Worm (Caenorhabditis elegans): Measurements from ENCODE around the gene F07H5.7.
A peak's percentile ranks its signal among the peaks of the same experiment; 100 is the strongest.

F07H5.7 gene

DNA sequence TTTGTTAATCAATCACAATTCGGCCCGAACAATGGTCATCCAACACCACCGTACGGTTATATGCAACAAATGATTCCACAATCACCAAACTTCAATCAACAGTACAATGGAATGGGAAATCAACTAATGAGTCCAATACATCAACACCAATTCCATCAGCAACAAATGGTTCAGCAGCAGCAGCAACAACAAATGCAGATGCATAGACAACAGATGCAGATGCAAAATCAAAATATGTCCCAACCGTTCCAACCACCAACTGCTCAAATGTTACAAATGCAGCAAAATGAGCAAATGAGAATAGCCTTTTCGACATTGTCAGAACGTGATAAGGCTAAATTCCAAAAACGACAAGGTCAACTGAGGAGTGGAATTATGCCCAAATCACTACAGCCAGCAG lies 17.5 kb downstream of the F07H5.7 start:
- no peak for TF ChIP-seq egl-5 (tag; optimal IDR thresholded peaks at IDR 0.05)
- TF ChIP-seq ceh-16 (tag; optimal IDR thresholded peaks at IDR 0.05), result no peak
- no peak for TF ChIP-seq sea-2 (GFP tag; optimal IDR thresholded peaks at IDR 0.05)
- TF ChIP-seq nfya-1 (tag; optimal IDR thresholded peaks at IDR 0.05; ENCODE audit: insufficient read depth), result no peak
- TF ChIP-seq elt-2 (tag; optimal IDR thresholded peaks at IDR 0.05), result no peak
- no peak for TF ChIP-seq unc-62 (GFP tag; optimal IDR thresholded peaks at IDR 0.05)
- TF ChIP-seq egl-27 (tag; optimal IDR thresholded peaks at IDR 0.05), result no peak
- TF ChIP-seq ZK546.5 (tag; optimal IDR thresholded peaks at IDR 0.05), result no peak
- TF ChIP-seq nhr-67 (tag; optimal IDR thresholded peaks at IDR 0.05), result no peak
- no peak for TF ChIP-seq eor-1 (tag; optimal IDR thresholded peaks at IDR 0.05)
- TF ChIP-seq nhr-76 (tag; optimal IDR thresholded peaks at IDR 0.05), result no peak
- TF ChIP-seq snpc-4 (tag; optimal IDR thresholded peaks at IDR 0.05), result no peak
- TF ChIP-seq R02D3.7 (tag; optimal IDR thresholded peaks at IDR 0.05), result no peak
- TF ChIP-seq skn-1 (tag; optimal IDR thresholded peaks at IDR 0.05), result no peak
- TF ChIP-seq mml-1 (tag; optimal IDR thresholded peaks at IDR 0.05), result no peak
- TF ChIP-seq pqm-1 (tag; optimal IDR thresholded peaks at IDR 0.05), result no peak
- TF ChIP-seq ztf-4 (tag; optimal IDR thresholded peaks at IDR 0.05), result no peak

DNA sequence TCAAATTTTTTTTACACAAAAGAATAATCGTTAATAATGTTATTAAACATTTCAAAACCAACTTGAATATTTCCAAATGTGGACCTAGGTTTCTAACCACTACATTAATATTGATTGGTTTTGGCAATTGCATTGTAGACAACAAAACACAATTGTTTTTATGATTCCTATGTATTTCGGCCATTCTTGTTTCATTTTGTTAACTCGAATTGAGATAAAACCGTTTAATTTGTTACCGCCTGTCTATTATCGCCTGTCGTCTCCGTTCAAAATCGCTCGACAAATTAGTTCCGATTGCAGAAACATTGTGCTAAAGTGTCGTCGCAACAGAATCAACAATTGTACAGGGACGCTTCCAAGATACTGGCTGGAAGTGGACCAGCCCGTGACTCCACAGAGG lies 23.3 kb downstream of the F07H5.7 start, which contains the start of gene let-19:
Gene let-19, plus strand, starts transcription at position 301 of the 400 bp plus-strand sequence.
- TF ChIP-seq elt-2 (tag; optimal IDR thresholded peaks at IDR 0.05), result no peak
- TF ChIP-seq nhr-77 (tag; optimal IDR thresholded peaks at IDR 0.05), result no peak

ce11 chrII:8769375-8769774 lies 24.6 kb downstream of the F07H5.7 start:
- TF ChIP-seq jun-1 (tag; optimal IDR thresholded peaks at IDR 0.05), result no peak
- TF ChIP-seq nhr-23 (tag; optimal IDR thresholded peaks at IDR 0.05), result no peak
- TF ChIP-seq elt-2 (tag; optimal IDR thresholded peaks at IDR 0.05), result peak; percentile 5
- TF ChIP-seq nfya-1 (tag; optimal IDR thresholded peaks at IDR 0.05; ENCODE audit: insufficient read depth), result peak; percentile 26
- peak; percentile 18 for TF ChIP-seq pqm-1 (tag; optimal IDR thresholded peaks at IDR 0.05)
- TF ChIP-seq pha-4 (tag; optimal IDR thresholded peaks at IDR 0.05), result peak; percentile 44
- peak; percentile 57 for TF ChIP-seq hmg-11 (tag; optimal IDR thresholded peaks at IDR 0.05)

ce11 chrII:8766897-8767296 lies 27.1 kb downstream of the F07H5.7 start, which contains the start of gene pah-1:
pah-1 (minus strand) TSS chrII:8766997.
- TF ChIP-seq nhr-23 (tag; optimal IDR thresholded peaks at IDR 0.05) (no peak), lin-39 (tag; optimal IDR thresholded peaks at IDR 0.05) (no peak), fkh-2 (tag; optimal IDR thresholded peaks at IDR 0.05) (no peak)

DNA sequence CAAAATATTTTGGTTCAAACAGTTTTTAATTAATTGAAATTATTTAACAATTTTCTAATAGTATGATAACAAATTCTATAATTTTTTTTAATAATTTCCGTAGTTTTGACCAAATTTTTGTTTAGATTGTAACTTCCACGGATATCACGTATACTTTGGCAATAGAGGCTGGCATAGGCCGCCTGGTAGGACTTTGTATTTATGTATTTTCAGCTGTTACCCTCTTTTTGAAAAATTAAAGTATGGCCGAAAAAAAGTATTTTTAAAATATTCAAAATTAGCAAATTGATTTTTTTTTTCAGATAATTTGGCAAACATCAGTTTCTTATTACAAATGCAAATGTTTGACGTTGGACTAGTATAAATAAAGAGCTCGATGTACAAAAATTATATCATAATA lies 27.5 kb downstream of the F07H5.7 start, which contains the start of the genes nsph-1.1 and K08F8.15:
Gene nsph-1.1, plus strand, starts transcription at position 301 of the 400 bp plus-strand sequence.
Gene K08F8.15, plus strand, starts transcription at position 335 of the 400 bp plus-strand sequence.
- no peak for TF ChIP-seq lin-39 (tag; optimal IDR thresholded peaks at IDR 0.05)
- no peak for TF ChIP-seq elt-1 (tag; optimal IDR thresholded peaks at IDR 0.05)
- TF ChIP-seq lin-15B (tag; optimal IDR thresholded peaks at IDR 0.05), result no peak
- TF ChIP-seq egl-27 (tag; optimal IDR thresholded peaks at IDR 0.05), result no peak
- no peak for TF ChIP-seq nhr-43 (tag; optimal IDR thresholded peaks at IDR 0.05; ENCODE audit: poor library complexity, severe bottlenecking)
- TF ChIP-seq ceh-82 (tag; optimal IDR thresholded peaks at IDR 0.05), result no peak
- TF ChIP-seq lsy-12 (tag; optimal IDR thresholded peaks at IDR 0.05), result no peak
- no peak for TF ChIP-seq nfya-1 (tag; optimal IDR thresholded peaks at IDR 0.05; ENCODE audit: insufficient read depth)
- TF ChIP-seq fkh-2 (tag; optimal IDR thresholded peaks at IDR 0.05), result no peak
- no peak for TF ChIP-seq nhr-76 (tag; optimal IDR thresholded peaks at IDR 0.05)
- TF ChIP-seq skn-1 (tag; optimal IDR thresholded peaks at IDR 0.05), result no peak
- TF ChIP-seq unc-62 (GFP tag; optimal IDR thresholded peaks at IDR 0.05), result no peak
- TF ChIP-seq tbx-2 (tag; optimal IDR thresholded peaks at IDR 0.05), result no peak
- TF ChIP-seq elt-3 (tag; optimal IDR thresholded peaks at IDR 0.05), result no peak
- no peak for TF ChIP-seq ceh-28 (tag; optimal IDR thresholded peaks at IDR 0.05)
- no peak for TF ChIP-seq egl-5 (tag; optimal IDR thresholded peaks at IDR 0.05)
- TF ChIP-seq nhr-77 (tag; optimal IDR thresholded peaks at IDR 0.05), result no peak
- TF ChIP-seq R02D3.7 (tag; optimal IDR thresholded peaks at IDR 0.05), result no peak

ce11 chrII:8765131-8765530 lies 28.8 kb downstream of the F07H5.7 start:
- TF ChIP-seq eor-1 (tag; optimal IDR thresholded peaks at IDR 0.05) (no peak), ztf-4 (tag; optimal IDR thresholded peaks at IDR 0.05) (no peak), jun-1 (tag; optimal IDR thresholded peaks at IDR 0.05) (no peak), pqm-1 (tag; optimal IDR thresholded peaks at IDR 0.05) (no peak), ztf-11 (tag; optimal IDR thresholded peaks at IDR 0.05) (no peak), lsy-12 (tag; optimal IDR thresholded peaks at IDR 0.05) (peak; percentile 2), ZK546.5 (tag; optimal IDR thresholded peaks at IDR 0.05) (no peak), nhr-76 (tag; optimal IDR thresholded peaks at IDR 0.05) (no peak), unc-39 (tag; optimal IDR thresholded peaks at IDR 0.05) (no peak), nhr-25 (tag; optimal IDR thresholded peaks at IDR 0.05) (peak; percentile 24), hmg-11 (tag; optimal IDR thresholded peaks at IDR 0.05) (no peak), egl-27 (tag; optimal IDR thresholded peaks at IDR 0.05) (no peak), nhr-12 (tag; optimal IDR thresholded peaks at IDR 0.05) (no peak), mdl-1 (tag; optimal IDR thresholded peaks at IDR 0.05) (peak; percentile 48), elt-2 (tag; optimal IDR thresholded peaks at IDR 0.05) (no peak), nhr-11 (tag; optimal IDR thresholded peaks at IDR 0.05) (no peak), aly-2 (tag; optimal IDR thresholded peaks at IDR 0.05) (no peak), nhr-23 (tag; optimal IDR thresholded peaks at IDR 0.05) (peak; percentile 70), nfya-1 (tag; optimal IDR thresholded peaks at IDR 0.05; ENCODE audit: insufficient read depth) (no peak), ceh-16 (tag; optimal IDR thresholded peaks at IDR 0.05) (no peak), nhr-43 (tag; optimal IDR thresholded peaks at IDR 0.05; ENCODE audit: poor library complexity, severe bottlenecking) (peak; percentile 81), R02D3.7 (tag; optimal IDR thresholded peaks at IDR 0.05) (no peak)

All from whole organism, L3 larva.